Fruit fly (Drosophila melanogaster): ENCODE data around the gene CG31204.

The CG31204 gene

dm6 chr3R:31393427-31393826 lies at the start of gene CG31204:
TSS of gene CG31204 (minus strand) at chr3R:31393527.
- no peak for TF ChIP-seq CrebA (GFP tag; optimal IDR thresholded peaks at IDR 0.05; ENCODE audit: borderline replicate concordance)
- no peak for TF ChIP-seq woc (GFP tag; optimal IDR thresholded peaks at IDR 0.05)

dm6 chr3R:31443023-31443422 lies 49.7 kb upstream of the CG31204 start:
- TF ChIP-seq Hr78 (GFP tag; optimal IDR thresholded peaks at IDR 0.05) (no peak), usp (GFP tag; optimal IDR thresholded peaks at IDR 0.05) (no peak), br (GFP tag; optimal IDR thresholded peaks at IDR 0.05) (no peak), h (GFP tag; optimal IDR thresholded peaks at IDR 0.05) (no peak), rgr (GFP tag; optimal IDR thresholded peaks at IDR 0.05) (no peak), CG9705 (GFP tag; optimal IDR thresholded peaks at IDR 0.05) (no peak), dsf (GFP tag; optimal IDR thresholded peaks at IDR 0.05; ENCODE audit: borderline replicate concordance) (no peak), sv (GFP tag; optimal IDR thresholded peaks at IDR 0.05) (no peak), N (GFP tag; optimal IDR thresholded peaks at IDR 0.05) (no peak), jim (GFP tag; optimal IDR thresholded peaks at IDR 0.05) (no peak), GATAd (GFP tag; optimal IDR thresholded peaks at IDR 0.05) (no peak), Hnf4 (GFP tag; optimal IDR thresholded peaks at IDR 0.05) (no peak), dmrt93B (GFP tag; optimal IDR thresholded peaks at IDR 0.05) (no peak), woc (GFP tag; optimal IDR thresholded peaks at IDR 0.05) (no peak), CG32264 (GFP tag; optimal IDR thresholded peaks at IDR 0.05) (no peak), Dfd (GFP tag; optimal IDR thresholded peaks at IDR 0.05) (no peak), Abd-B (GFP tag; optimal IDR thresholded peaks at IDR 0.05) (no peak)

DNA sequence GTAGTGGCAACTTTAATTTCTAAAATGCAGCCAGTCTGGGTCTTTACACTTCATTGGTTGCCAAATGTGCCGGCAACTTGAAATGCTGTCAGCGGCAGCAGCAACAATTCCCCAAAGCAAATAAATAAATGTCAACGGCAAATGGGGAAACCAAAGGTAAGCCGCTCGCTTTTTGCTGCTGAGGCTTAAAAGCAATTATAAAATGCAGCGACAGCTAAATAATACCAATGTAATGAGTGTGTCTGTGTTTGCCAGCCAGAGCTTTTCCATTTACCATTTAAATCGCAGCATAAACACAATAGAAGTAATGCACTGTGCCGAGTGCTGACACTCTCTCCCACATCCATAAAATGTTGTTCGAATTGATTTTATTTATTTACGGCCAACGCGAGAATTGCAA lies 47.2 kb upstream of the CG31204 start:
- TF ChIP-seq HLH106 (tag; optimal IDR thresholded peaks at IDR 0.05) = no peak
- no peak for TF ChIP-seq CG9705 (GFP tag; optimal IDR thresholded peaks at IDR 0.05)
- no peak for TF ChIP-seq GATAd (GFP tag; optimal IDR thresholded peaks at IDR 0.05)
- no peak for TF ChIP-seq CrebA (GFP tag; optimal IDR thresholded peaks at IDR 0.05; ENCODE audit: borderline replicate concordance)
- TF ChIP-seq Myc (optimal IDR thresholded peaks at IDR 0.05) = no peak
- no peak for TF ChIP-seq fru (GFP tag; optimal IDR thresholded peaks at IDR 0.05)
- TF ChIP-seq N (GFP tag; optimal IDR thresholded peaks at IDR 0.05) = no peak
- no peak for TF ChIP-seq sage (GFP tag; optimal IDR thresholded peaks at IDR 0.05)
- no peak for TF ChIP-seq Jra (GFP tag; optimal IDR thresholded peaks at IDR 0.05)

DNA sequence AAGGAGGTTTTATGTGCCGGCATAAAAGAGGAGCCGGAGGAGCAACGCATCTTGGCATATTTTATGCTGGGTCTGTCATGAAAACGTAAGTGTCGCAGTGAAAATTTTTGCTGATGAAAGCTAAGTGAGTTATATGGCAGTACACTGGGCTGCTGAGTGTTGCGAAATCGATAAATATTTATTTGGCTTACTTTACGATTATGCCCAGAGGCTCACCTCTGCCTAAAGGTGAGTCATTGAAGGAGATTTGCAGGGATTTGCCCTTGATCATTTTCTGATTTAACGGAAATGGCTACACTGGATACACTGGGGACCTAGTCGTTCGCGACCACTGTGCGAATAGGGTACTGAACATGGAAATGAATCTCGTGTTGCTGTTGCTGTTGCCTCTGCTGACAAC lies 46.7 kb upstream of the CG31204 start:
- TF ChIP-seq pan (optimal IDR thresholded peaks at IDR 0.05) = no peak
- TF ChIP-seq Hr83 (GFP tag; optimal IDR thresholded peaks at IDR 0.05; ENCODE audit: poor library complexity, severe bottlenecking) = no peak
- TF ChIP-seq Sp1 (GFP tag; optimal IDR thresholded peaks at IDR 0.05) = no peak
- no peak for TF ChIP-seq Hnf4 (GFP tag; optimal IDR thresholded peaks at IDR 0.05)
- no peak for TF ChIP-seq Myc (optimal IDR thresholded peaks at IDR 0.05)
- no peak for TF ChIP-seq CG9705 (GFP tag; optimal IDR thresholded peaks at IDR 0.05)
- no peak for TF ChIP-seq Rel (GFP tag; optimal IDR thresholded peaks at IDR 0.05)
- TF ChIP-seq Rel (tag; optimal IDR thresholded peaks at IDR 0.05) = no peak
- TF ChIP-seq h (GFP tag; optimal IDR thresholded peaks at IDR 0.05) = no peak
- TF ChIP-seq rgr (GFP tag; optimal IDR thresholded peaks at IDR 0.05) = no peak
- TF ChIP-seq usp (GFP tag; optimal IDR thresholded peaks at IDR 0.05) = no peak
- no peak for TF ChIP-seq tai (GFP tag; optimal IDR thresholded peaks at IDR 0.05)
- no peak for TF ChIP-seq sv (GFP tag; optimal IDR thresholded peaks at IDR 0.05)
- TF ChIP-seq Jra (GFP tag; optimal IDR thresholded peaks at IDR 0.05) = no peak
- TF ChIP-seq lola (GFP tag; optimal IDR thresholded peaks at IDR 0.05) = no peak
- TF ChIP-seq Mio (GFP tag; optimal IDR thresholded peaks at IDR 0.05) = no peak

dm6 chr3R:31438856-31439255 lies 45.5 kb upstream of the CG31204 start:
- TF ChIP-seq Rel (GFP tag; optimal IDR thresholded peaks at IDR 0.05) (no peak), Rel (tag; optimal IDR thresholded peaks at IDR 0.05) (peak; percentile 4), Hr83 (GFP tag; optimal IDR thresholded peaks at IDR 0.05; ENCODE audit: poor library complexity, severe bottlenecking) (no peak)

DNA sequence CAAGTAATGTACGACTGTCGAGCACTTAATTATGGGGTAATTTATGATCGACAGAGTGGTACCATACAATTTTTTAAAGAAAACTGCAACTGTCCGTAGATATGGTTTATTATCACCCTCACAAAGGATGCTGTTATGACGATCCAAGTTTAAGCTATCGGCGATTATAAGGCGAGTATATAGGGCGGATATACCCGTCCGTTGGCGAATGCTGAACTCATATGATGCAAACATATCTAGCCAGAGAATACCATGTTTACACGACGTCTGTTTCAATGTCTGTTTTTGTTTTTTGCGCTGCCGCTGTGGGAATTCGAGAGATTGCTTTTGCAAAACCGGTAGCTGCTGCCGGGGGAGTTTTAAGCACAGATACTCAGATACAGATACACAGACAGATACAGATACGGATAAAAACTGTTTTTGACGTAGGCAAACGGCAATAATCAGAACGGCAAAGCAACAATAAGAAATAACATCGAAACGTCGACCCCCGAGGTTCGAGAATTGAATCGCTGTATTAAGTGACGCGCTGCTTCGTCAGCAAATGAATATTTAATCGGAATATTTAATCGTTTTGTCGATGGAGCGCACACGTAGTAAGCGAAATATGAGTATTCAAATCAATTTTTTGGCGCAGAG lies 44.2 kb upstream of the CG31204 start:
- TF ChIP-seq Hr83 (GFP tag; optimal IDR thresholded peaks at IDR 0.05; ENCODE audit: poor library complexity, severe bottlenecking) = no peak
- peak; percentile 35 for TF ChIP-seq CrebA (GFP tag; optimal IDR thresholded peaks at IDR 0.05; ENCODE audit: borderline replicate concordance)
- TF ChIP-seq Dif (GFP tag; optimal IDR thresholded peaks at IDR 0.05; ENCODE audit: partially characterized antibody) = no peak
- peak; percentile 28 for TF ChIP-seq h (GFP tag; optimal IDR thresholded peaks at IDR 0.05)
- peak; percentile 28 for TF ChIP-seq ey (GFP tag; optimal IDR thresholded peaks at IDR 0.05)
